Worm (Caenorhabditis elegans) whole organism, young adult: ENCODE data around the gene C01B9.4.
A peak's percentile ranks its signal among the peaks of the same experiment; 100 is the strongest.

Experiments used
- C06A6.2 ChIP-seq: fragments of 200-800 bp; sonication (Bioruptor generic); conservative IDR thresholded peaks from 2 replicates; pipeline ENCODE4 v1.3.6; 2022; ENCODE audit warnings: missing genetic modification characterization, missing compliant biosample characterization
- C17E4.6 ChIP-seq: fragments of 200-800 bp; sonication (Bioruptor generic); IDR thresholded peaks from 2 replicates; pipeline ENCODE4 v1.3.6; 2022; ENCODE audit warnings: missing genetic modification reagents, missing genetic modification characterization, missing compliant biosample characterization
- F10E7.11 ChIP-seq: sonication (generic microtip); optimal IDR thresholded peaks from 2 replicates; lab custom pipeline; 2017; ENCODE audit warnings: mild to moderate bottlenecking, missing genetic modification characterization, moderate library complexity, missing compliant biosample characterization
- F23B12.7 ChIP-seq: sonication (generic microtip); optimal IDR thresholded peaks from 2 replicates; lab custom pipeline; 2017; ENCODE audit warnings: missing genetic modification characterization, mild to moderate bottlenecking, missing compliant biosample characterization, antibody characterized with exemption, moderate library complexity; ENCODE audit not compliant: insufficient read depth
- F39B2.1 ChIP-seq: fragments of 200-800 bp; sonication (Bioruptor generic); IDR thresholded peaks from 2 replicates; pipeline ENCODE4 v1.3.6; 2022; ENCODE audit warnings: missing genetic modification reagents, missing genetic modification characterization, missing compliant biosample characterization
- K11D2.4 ChIP-seq: fragments of 200-800 bp; sonication (Bioruptor generic); IDR thresholded peaks from 2 replicates; pipeline ENCODE4 v1.3.6; 2022; ENCODE audit warnings: missing genetic modification reagents, missing genetic modification characterization, missing compliant biosample characterization
- T07F8.4 ChIP-seq: sonication (generic microtip); optimal IDR thresholded peaks from 2 replicates; lab custom pipeline; 2016; ENCODE audit warnings: mild to moderate bottlenecking, missing genetic modification characterization, moderate library complexity, missing compliant biosample characterization
- Y53F4B.3 ChIP-seq: fragments of 200-800 bp; sonication (Bioruptor generic); IDR thresholded peaks from 2 replicates; pipeline ENCODE4 v1.3.6; 2022; ENCODE audit warnings: missing genetic modification reagents, missing genetic modification characterization, missing compliant biosample characterization
- Y53G8AR.9 ChIP-seq: fragments of 200-800 bp; sonication (Bioruptor generic); conservative IDR thresholded peaks from 2 replicates; pipeline ENCODE4 v1.3.6; 2022; ENCODE audit warnings: missing genetic modification reagents, missing genetic modification characterization, missing compliant biosample characterization
- Y56A3A.18 ChIP-seq: fragments of 200-800 bp; sonication (Bioruptor generic); IDR thresholded peaks from 2 replicates; pipeline ENCODE4 v1.3.6; 2022; ENCODE audit warnings: missing genetic modification reagents, missing genetic modification characterization, missing compliant biosample characterization
- ama-1 ChIP-seq, 3 experiments: fragments of 150-350 bp in 1 of 3; sonication (generic microtip) in 2 of 3; optimal IDR thresholded peaks; 2 replicates each; lab custom pipeline; 2014 to 2018; ENCODE audit warnings: missing biosample characterization in 2 of 3, missing genetic modification characterization in 2 of 3, missing genetic modification reagents in 2 of 3
- aptf-3 ChIP-seq: fragments of 200-800 bp; sonication (Bioruptor generic); IDR thresholded peaks from 2 replicates; pipeline ENCODE4 v1.3.6; 2022; ENCODE audit warnings: missing genetic modification characterization, missing compliant biosample characterization
- attf-3 ChIP-seq: fragments of 200-800 bp; sonication (Bioruptor generic); conservative IDR thresholded peaks from 2 replicates; pipeline ENCODE4 v1.3.6; 2022; ENCODE audit warnings: missing genetic modification reagents, missing genetic modification characterization, missing compliant biosample characterization
- bed-1 ChIP-seq: fragments of 200-800 bp; sonication (Bioruptor generic); IDR thresholded peaks from 2 replicates; pipeline ENCODE4 v1.3.6; 2022; ENCODE audit warnings: missing genetic modification reagents, missing genetic modification characterization, missing compliant biosample characterization
- bed-2 ChIP-seq: fragments of 200-800 bp; sonication (Bioruptor generic); IDR thresholded peaks from 2 replicates; pipeline ENCODE4 v1.3.6; 2022; ENCODE audit warnings: missing genetic modification reagents, missing genetic modification characterization, missing compliant biosample characterization
- ceh-100 ChIP-seq: fragments of 200-800 bp; sonication (Bioruptor generic); IDR thresholded peaks from 2 replicates; pipeline ENCODE4 v1.3.6; 2022; ENCODE audit warnings: missing genetic modification reagents, missing genetic modification characterization, missing compliant biosample characterization
- ceh-40 ChIP-seq: fragments of 200-800 bp; sonication (Bioruptor generic); IDR thresholded peaks from 2 replicates; pipeline ENCODE4 v1.3.6; 2022; ENCODE audit warnings: missing genetic modification characterization, missing compliant biosample characterization
- dox-1 ChIP-seq: fragments of 200-800 bp; sonication (Bioruptor generic); IDR thresholded peaks from 2 replicates; pipeline ENCODE4 v1.3.6; 2022; ENCODE audit warnings: missing genetic modification reagents, missing genetic modification characterization, missing compliant biosample characterization
- efl-1 ChIP-seq: fragments of 150-350 bp; optimal IDR thresholded peaks from 2 replicates; lab custom pipeline; 2014; ENCODE audit warnings: missing biosample characterization, missing genetic modification reagents, missing genetic modification characterization
- egl-18 ChIP-seq: fragments of 200-800 bp; sonication (Bioruptor generic); IDR thresholded peaks from 2 replicates; pipeline ENCODE4 v1.3.6; 2022; ENCODE audit warnings: missing genetic modification reagents, missing genetic modification characterization, missing compliant biosample characterization
- him-1 ChIP-seq: sonication (generic microtip); optimal IDR thresholded peaks from 2 replicates; lab custom pipeline; 2016; ENCODE audit warnings: missing genotype, missing genetic modification reagents, missing genetic modification characterization, missing compliant biosample characterization
- hsf-1 ChIP-seq: fragments of 200-800 bp; sonication (Bioruptor generic); IDR thresholded peaks from 2 replicates; pipeline ENCODE4 v1.3.6; 2022; ENCODE audit warnings: missing genetic modification reagents, missing genetic modification characterization, missing compliant biosample characterization
- lin-26 ChIP-seq: fragments of 200-800 bp; sonication (Bioruptor generic); IDR thresholded peaks from 2 replicates; pipeline ENCODE4 v1.3.6; 2022; ENCODE audit warnings: missing genetic modification reagents, missing genetic modification characterization, missing compliant biosample characterization
- lsl-1 ChIP-seq: fragments of 200-800 bp; sonication (Bioruptor generic); optimal IDR thresholded peaks from 2 replicates; lab custom pipeline; 2018; ENCODE audit warnings: mild to moderate bottlenecking, missing genetic modification characterization, moderate library complexity, missing compliant biosample characterization
- lsy-27 ChIP-seq: sonication (generic microtip); optimal IDR thresholded peaks from 2 replicates; lab custom pipeline; 2017; ENCODE audit warnings: missing genetic modification characterization, mild to moderate bottlenecking, missing compliant biosample characterization, antibody characterized with exemption, missing genotype, borderline replicate concordance; ENCODE audit not compliant: insufficient read depth
- mes-4 ChIP-seq: sonication (generic microtip); optimal IDR thresholded peaks from 2 replicates; lab custom pipeline; 2016; ENCODE audit warnings: missing genotype, missing genetic modification characterization, missing compliant biosample characterization
- mxl-1 ChIP-seq: sonication (generic microtip); optimal IDR thresholded peaks from 2 replicates; lab custom pipeline; 2016; ENCODE audit warnings: missing genetic modification characterization, missing compliant biosample characterization
- nhr-90 ChIP-seq: sonication (generic microtip); optimal IDR thresholded peaks from 2 replicates; lab custom pipeline; 2016; ENCODE audit warnings: missing genotype, mild to moderate bottlenecking, missing genetic modification characterization, missing compliant biosample characterization
- pbrm-1 ChIP-seq: fragments of 200-800 bp; sonication (Bioruptor generic); IDR thresholded peaks from 2 replicates; pipeline ENCODE4 v1.3.6; 2022; ENCODE audit warnings: missing genetic modification reagents, missing genetic modification characterization, missing compliant biosample characterization
- rec-8 ChIP-seq, 2 experiments: sonication (generic microtip); optimal IDR thresholded peaks; 2 replicates each; lab custom pipeline; 2016; ENCODE audit warnings: mild to moderate bottlenecking in 2 of 2, missing genetic modification characterization in 2 of 2, missing genetic modification reagents in 2 of 2, missing genotype in 2 of 2, missing biosample characterization in 1 of 2, missing compliant biosample characterization in 1 of 2, moderate library complexity in 1 of 2
- sea-2 ChIP-seq: fragments of 200-800 bp; sonication (Bioruptor generic); IDR thresholded peaks from 2 replicates; pipeline ENCODE4 v1.3.6; 2022; ENCODE audit warnings: missing genetic modification characterization, missing compliant biosample characterization
- snpc-4 ChIP-seq, 5 experiments: fragments of 150-350 bp in 1 of 5; sonication (generic microtip) in 4 of 5; optimal IDR thresholded peaks; 2 replicates each; lab custom pipeline; 2014 to 2018; ENCODE audit warnings: missing genetic modification characterization in 5 of 5, missing biosample characterization in 3 of 5, antibody characterized with exemption in 2 of 5, mild to moderate bottlenecking in 2 of 5, missing compliant biosample characterization in 2 of 5, missing genotype in 2 of 5, moderate library complexity in 2 of 5, missing genetic modification reagents in 1 of 5
- unc-62 ChIP-seq: fragments of 150-350 bp; optimal IDR thresholded peaks from 2 replicates; lab custom pipeline; 2014; ENCODE audit warnings: missing biosample characterization, missing genetic modification reagents, missing genetic modification characterization
- ztf-25 ChIP-seq: fragments of 200-800 bp; sonication (Bioruptor generic); IDR thresholded peaks from 2 replicates; pipeline ENCODE4 v1.3.6; 2022; ENCODE audit warnings: missing genetic modification reagents, missing genetic modification characterization, missing compliant biosample characterization

Gene C01B9.4

DNA sequence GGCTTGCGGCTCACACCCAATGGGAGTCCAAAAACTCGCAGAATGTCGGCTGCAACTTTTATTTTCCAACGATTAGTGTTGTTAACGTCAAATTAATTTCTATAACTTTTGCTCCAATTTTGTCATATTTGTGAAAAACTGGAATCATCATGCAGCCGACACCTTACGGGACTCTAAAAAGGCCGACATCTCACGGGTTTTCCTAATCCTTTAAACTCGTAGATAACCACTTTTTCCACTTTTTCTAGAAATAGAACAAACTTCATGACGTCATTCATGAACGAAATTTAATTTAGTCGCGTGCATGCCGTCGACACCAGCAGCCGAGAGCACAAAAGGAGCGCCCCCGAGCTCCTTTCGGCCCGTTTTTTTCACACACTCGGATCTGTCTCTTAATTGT lies 29.6 kb upstream of the C01B9.4 start:
- no peak for TF ChIP-seq snpc-4 (GFP tag; optimal IDR thresholded peaks at IDR 0.05; lab: Kevin White, UChicago)
- TF ChIP-seq snpc-4 (tag; optimal IDR thresholded peaks at IDR 0.05; lab: Kevin White, UChicago): peak in 2 of 4 experiments; percentile 59 to 65
- no peak for TF ChIP-seq Y56A3A.18 (GFP tag; lab: Robert Waterston, UW)

DNA sequence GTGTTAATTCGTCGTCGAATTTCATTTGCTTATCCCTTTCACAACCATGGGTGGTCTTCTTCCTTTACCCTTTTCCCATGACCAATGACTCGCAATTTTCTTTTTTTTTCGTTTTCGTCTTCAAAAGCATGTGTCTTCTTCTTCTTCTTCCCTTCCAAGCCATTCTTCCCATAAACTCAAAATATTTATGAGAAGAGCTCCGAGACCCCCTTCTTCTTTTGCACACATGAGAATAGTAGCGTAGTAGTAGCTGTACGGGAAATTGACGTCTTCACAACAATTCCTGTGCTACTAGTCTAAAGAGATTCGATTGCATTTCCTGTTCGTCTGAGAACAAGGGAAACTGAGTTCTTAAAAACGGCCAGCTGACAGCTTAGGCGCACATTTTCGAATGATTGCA lies 28.6 kb upstream of the C01B9.4 start:
- TF ChIP-seq C06A6.2: no peak
- TF ChIP-seq attf-3 (GFP tag; lab: Robert Waterston, UW): no peak
- TF ChIP-seq lin-26 (GFP tag; lab: Robert Waterston, UW): no peak
- no peak for TF ChIP-seq mxl-1 (tag; lab: Kevin White, UChicago)
- TF ChIP-seq unc-62 (GFP tag; lab: Kevin White, UChicago): no peak
- no peak for TF ChIP-seq C17E4.6 (GFP tag; lab: Robert Waterston, UW)
- TF ChIP-seq efl-1 (GFP tag; lab: Kevin White, UChicago): no peak
- TF ChIP-seq ceh-100 (GFP tag; lab: Robert Waterston, UW): no peak
- TF ChIP-seq dox-1 (GFP tag; lab: Robert Waterston, UW): no peak
- no peak for TF ChIP-seq ztf-25 (GFP tag; lab: Robert Waterston, UW)
- TF ChIP-seq F23B12.7: no peak
- TF ChIP-seq mes-4 (tag; lab: Kevin White, UChicago): no peak

DNA sequence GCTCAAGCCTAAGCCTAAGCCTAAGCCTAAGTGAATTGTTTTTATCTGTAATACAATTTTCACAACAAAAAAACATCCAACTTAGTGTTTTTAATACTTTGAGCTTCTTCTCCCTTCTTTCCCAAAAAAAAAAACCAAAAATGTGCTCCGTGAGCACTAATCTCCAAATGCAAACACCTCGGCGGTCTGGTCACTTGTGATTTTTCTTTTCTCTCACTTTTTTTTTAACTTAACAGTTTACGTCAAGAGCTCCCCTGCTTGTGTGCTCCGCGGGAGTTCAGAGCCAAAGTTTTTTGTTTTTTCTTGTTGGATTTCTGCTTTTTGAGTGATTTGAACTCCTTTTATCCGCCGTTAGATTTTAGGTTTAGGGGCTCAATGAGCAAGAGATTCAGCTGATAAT lies 22.5 kb upstream of the C01B9.4 start:
- TF ChIP-seq Y53F4B.3 (no peak), Y53G8AR.9 (GFP tag; lab: Robert Waterston, UW) (no peak), ceh-40 (GFP tag; lab: Robert Waterston, UW) (no peak), F10E7.11 (tag; lab: Kevin White, UChicago) (no peak), aptf-3 (GFP tag; lab: Robert Waterston, UW) (no peak), F39B2.1 (GFP tag; lab: Robert Waterston, UW) (no peak), lsy-27 (no peak), bed-2 (GFP tag; lab: Robert Waterston, UW) (no peak), hsf-1 (GFP tag; lab: Robert Waterston, UW) (no peak), lsl-1 (GFP tag; lab: Kevin White, UChicago) (no peak), pbrm-1 (GFP tag; lab: Robert Waterston, UW) (no peak), rec-8 (tag; optimal IDR thresholded peaks at IDR 0.05; lab: Kevin White, UChicago) (no peak), sea-2 (no peak), ama-1 (optimal IDR thresholded peaks at IDR 0.05; lab: Kevin White, UChicago) (no peak), ama-1 (GFP tag; optimal IDR thresholded peaks at IDR 0.05; lab: Kevin White, UChicago) (no peak), nhr-90 (tag; lab: Kevin White, UChicago) (no peak), K11D2.4 (GFP tag; lab: Robert Waterston, UW) (no peak), bed-1 (GFP tag; lab: Robert Waterston, UW) (no peak)

DNA sequence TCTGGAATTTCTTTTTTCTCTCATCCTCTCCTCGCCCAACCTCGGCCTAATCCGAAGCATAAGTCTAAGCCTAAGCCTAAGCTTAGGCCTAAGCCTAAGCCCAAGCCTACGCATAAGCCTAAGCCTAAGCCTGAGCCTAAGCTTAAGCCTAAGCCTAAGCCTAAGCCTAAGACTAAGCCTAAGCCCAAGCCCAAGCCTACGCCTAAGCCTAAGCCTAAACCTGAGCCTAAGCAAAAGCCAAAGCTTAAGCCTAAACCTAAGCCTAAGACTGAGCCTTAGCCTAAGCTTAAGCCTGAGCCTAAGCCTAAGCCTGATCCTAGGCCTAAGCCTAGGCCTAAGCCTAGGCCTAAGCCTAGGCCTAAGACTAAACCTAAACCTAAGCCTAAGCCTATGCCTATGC lies 12.5 kb upstream of the C01B9.4 start:
- TF ChIP-seq T07F8.4 (tag; lab: Kevin White, UChicago): no peak
- TF ChIP-seq egl-18 (GFP tag; lab: Robert Waterston, UW): no peak
- no peak for TF ChIP-seq him-1 (tag; lab: Kevin White, UChicago)
